Fruit fly (Drosophila melanogaster) whole organism, pupa: ENCODE results near the gene Alp12.

Source experiments
- CG10348 ChIP-seq: fragments of 200-800 bp; sonication (Bioruptor generic); IDR thresholded peaks from 2 replicates; pipeline ENCODE4 v1.3.6; 2022; ENCODE audit warnings: missing biosample characterization, missing genetic modification characterization
- CG12605 ChIP-seq: fragments of 200-800 bp; sonication (Bioruptor generic); IDR thresholded peaks from 2 replicates; pipeline ENCODE4 v1.3.6; 2022; ENCODE audit warnings: missing biosample characterization, missing genetic modification characterization
- CG13204 ChIP-seq: fragments of 200-800 bp; sonication (Bioruptor generic); optimal IDR thresholded peaks from 2 replicates; lab custom pipeline; 2018; ENCODE audit warnings: missing biosample characterization, mild to moderate bottlenecking, missing genetic modification characterization, moderate library complexity
- CG14655 ChIP-seq: fragments of 200-800 bp; sonication (Bioruptor generic); optimal IDR thresholded peaks from 3 replicates; lab custom pipeline; 2017; ENCODE audit warnings: mild to moderate bottlenecking, missing biosample characterization, missing genetic modification reagents, missing genetic modification characterization
- CG15710 ChIP-seq: fragments of 200-800 bp; sonication (Bioruptor generic); optimal IDR thresholded peaks from 2 replicates; lab custom pipeline; 2018; ENCODE audit warnings: missing biosample characterization, mild to moderate bottlenecking, missing genetic modification characterization, moderate library complexity
- CG17806 ChIP-seq: fragments of 200-800 bp; sonication (Bioruptor generic); optimal IDR thresholded peaks from 2 replicates; lab custom pipeline; 2018; ENCODE audit warnings: missing biosample characterization, mild to moderate bottlenecking, missing genetic modification characterization, moderate library complexity
- CG32121 ChIP-seq: fragments of 200-800 bp; sonication (Bioruptor generic); IDR thresholded peaks from 2 replicates; pipeline ENCODE4 v1.3.6; 2022; ENCODE audit warnings: missing biosample characterization, missing genetic modification characterization
- CG34367 ChIP-seq: fragments of 200-800 bp; sonication (Bioruptor generic); optimal IDR thresholded peaks from 2 replicates; lab custom pipeline; 2018; ENCODE audit warnings: missing biosample characterization, mild to moderate bottlenecking, missing genetic modification characterization
- CG4496 ChIP-seq: fragments of 200-800 bp; sonication (Bioruptor generic); IDR thresholded peaks from 3 replicates; pipeline ENCODE4 v1.3.6; 2022; ENCODE audit warnings: missing biosample characterization, missing genetic modification characterization
- CG8159 ChIP-seq: fragments of 200-800 bp; sonication (Bioruptor generic); optimal IDR thresholded peaks from 3 replicates; lab custom pipeline; 2018; ENCODE audit warnings: missing biosample characterization, mild to moderate bottlenecking, missing genetic modification characterization, moderate library complexity
- CG8301 ChIP-seq: fragments of 200-800 bp; sonication (Bioruptor generic); optimal IDR thresholded peaks from 2 replicates; lab custom pipeline; 2018; ENCODE audit warnings: missing biosample characterization, mild to moderate bottlenecking, missing genetic modification characterization
- CG9948 ChIP-seq: fragments of 200-800 bp; sonication (Bioruptor generic); optimal IDR thresholded peaks from 2 replicates; lab custom pipeline; 2018; ENCODE audit warnings: missing biosample characterization, mild to moderate bottlenecking, missing genetic modification characterization, moderate library complexity
- D1 ChIP-seq: fragments of 200-800 bp; sonication (Bioruptor generic); optimal IDR thresholded peaks from 2 replicates; lab custom pipeline; 2018; ENCODE audit warnings: missing biosample characterization, mild to moderate bottlenecking, missing genetic modification characterization, moderate library complexity
- EcR ChIP-seq: fragments of 200-800 bp; sonication (Bioruptor generic); optimal IDR thresholded peaks from 3 replicates; lab custom pipeline; 2019; ENCODE audit warnings: missing biosample characterization, missing genetic modification characterization, mild to moderate bottlenecking, moderate library complexity, missing genetic modification reagents
- Ets98B ChIP-seq: fragments of 200-800 bp; sonication (Bioruptor generic); IDR thresholded peaks from 2 replicates; pipeline ENCODE4 v1.3.6; 2022; ENCODE audit warnings: missing biosample characterization, missing genetic modification characterization
- Pif1A ChIP-seq: fragments of 200-800 bp; sonication (Bioruptor generic); optimal IDR thresholded peaks from 3 replicates; lab custom pipeline; 2016; ENCODE audit warnings: missing biosample characterization, missing genetic modification characterization
- Pif1B ChIP-seq: fragments of 200-800 bp; sonication (Bioruptor generic); optimal IDR thresholded peaks from 3 replicates; lab custom pipeline; 2016; ENCODE audit warnings: missing biosample characterization, missing genetic modification characterization
- Snoo ChIP-seq: fragments of 200-800 bp; sonication (Bioruptor generic); optimal IDR thresholded peaks from 3 replicates; lab custom pipeline; 2017; ENCODE audit warnings: missing biosample characterization, mild to moderate bottlenecking, missing genetic modification characterization, inconsistent platforms
- fd96Ca ChIP-seq: fragments of 200-800 bp; sonication (Bioruptor generic); IDR thresholded peaks from 3 replicates; pipeline ENCODE4 v1.3.6; 2022; ENCODE audit warnings: missing biosample characterization, missing genetic modification characterization
- gl ChIP-seq: fragments of 200-800 bp; sonication (Bioruptor generic); optimal IDR thresholded peaks from 2 replicates; lab custom pipeline; 2018; ENCODE audit warnings: missing biosample characterization, mild to moderate bottlenecking, missing genetic modification characterization
- rn ChIP-seq: fragments of 200-800 bp; sonication (Bioruptor generic); IDR thresholded peaks from 2 replicates; pipeline ENCODE4 v1.3.6; 2022; ENCODE audit warnings: missing biosample characterization, missing genetic modification characterization

Gene Alp12

DNA sequence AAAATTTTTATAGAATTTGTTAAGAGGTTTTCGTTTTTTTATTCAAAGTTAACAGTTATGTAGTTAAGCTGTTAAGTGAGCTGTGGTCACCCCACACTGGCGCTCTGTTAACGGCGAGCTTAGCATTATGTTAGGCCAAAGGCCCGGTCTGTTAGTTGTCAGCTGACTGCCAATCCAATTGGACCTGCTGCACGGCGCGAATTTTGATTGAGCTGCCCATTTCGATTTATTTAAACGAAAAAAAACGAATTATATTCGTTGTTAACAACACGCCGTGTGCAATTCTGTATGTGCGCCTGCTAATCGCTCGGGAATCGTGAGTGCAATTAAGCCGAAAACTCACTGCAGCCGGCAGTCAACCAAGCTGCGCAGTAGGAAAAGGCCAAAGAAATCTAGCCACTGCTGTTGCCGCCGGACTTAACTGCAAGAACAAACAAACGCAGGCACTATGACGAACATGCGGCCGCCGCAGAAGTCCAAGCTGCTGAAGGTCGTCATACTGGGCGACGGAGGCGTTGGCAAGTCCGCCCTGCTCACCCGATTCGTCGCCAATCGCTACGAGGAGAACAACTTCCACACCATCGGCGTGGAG lies 8.7 kb downstream of the Alp12 start, which contains the start of gene Rab9:
TSS of gene Rab9 (plus strand) at position 151 of the 592 bp plus-strand sequence.
- no peak for TF ChIP-seq CG8159 (tag; lab: Kevin White, UChicago)
- peak; percentile 6; the same call in 1 of the 3 replicates for TF ChIP-seq CG4496 (GFP tag; lab: Robert Waterston, UW)

dm6 chr2L:19433292-19433691 lies 9.4 kb downstream of the Alp12 start:
- TF ChIP-seq Snoo (tag; lab: Kevin White, UChicago) (no peak), rn (no peak), CG32121 (GFP tag; lab: Robert Waterston, UW) (0 out of 2 replicates have a peak, but pooled peaks have one; percentile 23), Pif1A (GFP tag; lab: Kevin White, UChicago) (peak; percentile 19), Ets98B (GFP tag; lab: Robert Waterston, UW) (no peak), CG8301 (tag; lab: Kevin White, UChicago) (peak; percentile 20), CG4496 (GFP tag; lab: Robert Waterston, UW) (no peak; the same call in 2 of the 3 replicates)

- 0 out of 3 replicates have a peak, but pooled peaks have one; percentile 16 for TF ChIP-seq CG4496 (GFP tag; lab: Robert Waterston, UW)
- TF ChIP-seq Pif1B (GFP tag; lab: Kevin White, UChicago), result peak; percentile 14
- TF ChIP-seq CG9948 (tag; lab: Kevin White, UChicago), result no peak
Observed at dm6 chr2L:19434260-19434659, 10.4 kb downstream of the Alp12 start.

dm6 chr2L:19438685-19439597 lies 15.1 kb downstream of the Alp12 start:
- TF ChIP-seq CG9948 (tag; lab: Kevin White, UChicago) (peak; percentile 22), Pif1B (GFP tag; lab: Kevin White, UChicago) (no peak), Pif1A (GFP tag; lab: Kevin White, UChicago) (peak; percentile 9), CG8301 (tag; lab: Kevin White, UChicago) (peak; percentile 33), fd96Ca (peak; percentile 51; the same call in 1 of the 3 replicates), EcR (GFP tag; lab: Kevin White, UChicago) (peak; percentile 82), CG8159 (tag; lab: Kevin White, UChicago) (peak; percentile 40), D1 (tag; lab: Kevin White, UChicago) (no peak), CG15710 (tag; lab: Kevin White, UChicago) (peak; percentile 35), CG34367 (tag; lab: Kevin White, UChicago) (no peak), gl (tag; lab: Kevin White, UChicago) (no peak), Snoo (tag; lab: Kevin White, UChicago) (peak; percentile 41), Ets98B (GFP tag; lab: Robert Waterston, UW) (no peak), CG14655 (peak; percentile 17), rn (no peak)

- peak; percentile 43 for TF ChIP-seq CG15710 (tag; lab: Kevin White, UChicago)
- TF ChIP-seq Pif1A (GFP tag; lab: Kevin White, UChicago), result peak; percentile 49
- peak; percentile 21 for TF ChIP-seq Ets98B (GFP tag; lab: Robert Waterston, UW)
- peak; percentile 47; the same call in 1 of the 3 replicates for TF ChIP-seq CG4496 (GFP tag; lab: Robert Waterston, UW)
- TF ChIP-seq CG17806, result peak; percentile 61
- TF ChIP-seq fd96Ca, result no peak
- no peak for TF ChIP-seq CG8301 (tag; lab: Kevin White, UChicago)
- no peak for TF ChIP-seq CG10348 (GFP tag; lab: Robert Waterston, UW)
- no peak for TF ChIP-seq Pif1B (GFP tag; lab: Kevin White, UChicago)
- TF ChIP-seq CG9948 (tag; lab: Kevin White, UChicago), result peak; percentile 48
- TF ChIP-seq gl (tag; lab: Kevin White, UChicago), result no peak
- no peak for TF ChIP-seq CG12605
- no peak for TF ChIP-seq CG14655
- peak; percentile 40 for TF ChIP-seq Snoo (tag; lab: Kevin White, UChicago)
- TF ChIP-seq CG34367 (tag; lab: Kevin White, UChicago), result peak; percentile 49
- no peak for TF ChIP-seq CG13204 (GFP tag; lab: Kevin White, UChicago)
- TF ChIP-seq rn, result 0 out of 2 replicates have a peak, but pooled peaks have one; percentile 21
- peak; percentile 64 for TF ChIP-seq CG8159 (tag; lab: Kevin White, UChicago)
Observed at dm6 chr2L:19439598-19440230, 15.9 kb downstream of the Alp12 start.

DNA sequence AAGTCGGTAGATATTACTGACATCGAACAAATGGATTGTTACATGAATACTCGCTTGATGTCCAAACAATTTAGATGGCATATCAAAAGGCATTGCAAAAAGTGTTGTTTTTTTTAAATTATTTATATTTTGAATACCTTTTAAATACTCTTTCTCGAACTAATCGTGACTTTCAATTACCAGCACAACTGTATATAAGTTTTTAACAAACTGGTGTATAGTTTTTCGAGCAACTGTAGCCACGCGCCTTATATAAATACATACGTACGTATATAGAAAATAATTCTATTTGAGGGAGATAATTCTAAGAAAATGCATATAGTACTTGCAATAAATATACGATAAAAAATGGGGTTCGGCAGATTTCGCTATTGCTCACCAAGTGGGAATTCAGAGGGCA lies 16.4 kb downstream of the Alp12 start:
- TF ChIP-seq CG32121 (GFP tag; lab: Robert Waterston, UW) (no peak), Pif1B (GFP tag; lab: Kevin White, UChicago) (peak; percentile 4)
